Worm (Caenorhabditis elegans) whole organism, L4 larva: Measurements from ENCODE around the gene phdh-1.

Experiments used
- F10B5.3 ChIP-seq: sonication (generic microtip); optimal IDR thresholded peaks from 2 replicates; lab custom pipeline; 2016; ENCODE audit warnings: mild to moderate bottlenecking, missing genetic modification characterization, missing compliant biosample characterization
- attf-4 ChIP-seq: sonication (generic microtip); optimal IDR thresholded peaks from 3 replicates; lab custom pipeline; 2017; ENCODE audit warnings: missing biosample characterization, missing genetic modification characterization
- daf-12 ChIP-seq: fragments of 150-350 bp; optimal IDR thresholded peaks from 2 replicates; lab custom pipeline; 2014; ENCODE audit warnings: missing biosample characterization, missing genetic modification reagents, missing genetic modification characterization
- dpl-1 ChIP-seq: fragments of 150-350 bp; optimal IDR thresholded peaks from 2 replicates; lab custom pipeline; 2014; ENCODE audit warnings: missing biosample characterization, missing genetic modification reagents, missing genetic modification characterization
- hlh-30 ChIP-seq: sonication (generic microtip); optimal IDR thresholded peaks from 2 replicates; lab custom pipeline; 2017; ENCODE audit warnings: antibody characterized with exemption, mild to moderate bottlenecking, missing genetic modification characterization, missing compliant biosample characterization; ENCODE audit not compliant: insufficient read depth
- hmg-1.1 ChIP-seq: fragments of 200-800 bp; sonication (Bioruptor generic); IDR thresholded peaks from 2 replicates; pipeline ENCODE4 v1.3.6; 2022; ENCODE audit warnings: missing genetic modification reagents, missing genetic modification characterization, missing compliant biosample characterization
- lir-3 ChIP-seq: sonication (generic microtip); optimal IDR thresholded peaks from 2 replicates; lab custom pipeline; 2016; ENCODE audit warnings: mild to moderate bottlenecking, missing genetic modification characterization, missing compliant biosample characterization
- mep-1 ChIP-seq: fragments of 150-350 bp; sonication (generic microtip); optimal IDR thresholded peaks from 3 replicates; lab custom pipeline; 2014; ENCODE audit warnings: missing biosample characterization, missing genetic modification characterization
- nhr-25 ChIP-seq: sonication (generic microtip); optimal IDR thresholded peaks from 2 replicates; lab custom pipeline; 2017; ENCODE audit warnings: missing genetic modification characterization, mild to moderate bottlenecking, missing compliant biosample characterization, antibody characterized with exemption, moderate library complexity, borderline replicate concordance; ENCODE audit not compliant: insufficient read depth

- no peak for TF ChIP-seq F10B5.3 (tag; lab: Kevin White, UChicago)
- no peak for TF ChIP-seq hmg-1.1
- no peak for TF ChIP-seq lir-3
- TF ChIP-seq nhr-25, result no peak
- no peak for TF ChIP-seq hlh-30 (tag; lab: Kevin White, UChicago)
- no peak for TF ChIP-seq dpl-1 (GFP tag; lab: Kevin White, UChicago)
- no peak for TF ChIP-seq mep-1 (tag; lab: Kevin White, UChicago)
- TF ChIP-seq attf-4 (tag; lab: Kevin White, UChicago), result no peak
- TF ChIP-seq daf-12, result no peak
Observed at ce11 chrII:13590461-13590860, 47.8 kb downstream of the phdh-1 start, which contains the start of gene clec-145.
